Worm (Caenorhabditis elegans) whole organism, young adult: Measurements from ENCODE around the gene anmt-3.

Experiments used
- F57A8.1 ChIP-seq: fragments of 200-800 bp; sonication (Bioruptor generic); optimal IDR thresholded peaks from 2 replicates; lab custom pipeline; 2018; ENCODE audit warnings: mild to moderate bottlenecking, missing genetic modification characterization, moderate library complexity, missing compliant biosample characterization
- ama-1 ChIP-seq, 3 experiments: fragments of 150-350 bp in 1 of 3; sonication (generic microtip) in 2 of 3; optimal IDR thresholded peaks; 2 replicates each; lab custom pipeline; 2014 to 2018; ENCODE audit warnings: missing biosample characterization in 2 of 3, missing genetic modification characterization in 2 of 3, missing genetic modification reagents in 2 of 3
- cebp-2 ChIP-seq: fragments of 200-800 bp; sonication (Bioruptor generic); IDR thresholded peaks from 2 replicates; pipeline ENCODE4 v1.3.6; 2022; ENCODE audit warnings: missing genetic modification characterization, missing compliant biosample characterization
- chd-7 ChIP-seq: sonication (generic microtip); optimal IDR thresholded peaks from 2 replicates; lab custom pipeline; 2016; ENCODE audit warnings: mild to moderate bottlenecking, missing genetic modification characterization, moderate library complexity, missing compliant biosample characterization
- dox-1 ChIP-seq: fragments of 200-800 bp; sonication (Bioruptor generic); IDR thresholded peaks from 2 replicates; pipeline ENCODE4 v1.3.6; 2022; ENCODE audit warnings: missing genetic modification reagents, missing genetic modification characterization, missing compliant biosample characterization
- lir-1 ChIP-seq: fragments of 200-800 bp; sonication (Bioruptor generic); conservative IDR thresholded peaks from 2 replicates; pipeline ENCODE4 v1.3.6; 2022; ENCODE audit warnings: missing genetic modification reagents, missing genetic modification characterization, missing compliant biosample characterization
- lsy-27 ChIP-seq: sonication (generic microtip); optimal IDR thresholded peaks from 2 replicates; lab custom pipeline; 2017; ENCODE audit warnings: missing genetic modification characterization, mild to moderate bottlenecking, missing compliant biosample characterization, antibody characterized with exemption, missing genotype, borderline replicate concordance; ENCODE audit not compliant: insufficient read depth
- madf-8 ChIP-seq: fragments of 200-800 bp; sonication (Bioruptor generic); conservative IDR thresholded peaks from 2 replicates; pipeline ENCODE4 v1.3.6; 2022; ENCODE audit warnings: missing genetic modification reagents, missing genetic modification characterization, missing compliant biosample characterization
- nfyb-1 ChIP-seq: fragments of 200-800 bp; sonication (Bioruptor generic); IDR thresholded peaks from 2 replicates; pipeline ENCODE4 v1.3.6; 2022; ENCODE audit warnings: missing genetic modification reagents, missing genetic modification characterization, missing compliant biosample characterization
- rpc-1 ChIP-seq, 2 experiments: fragments of 150-350 bp in 1 of 2; sonication (generic microtip) in 1 of 2; optimal IDR thresholded peaks; 2 replicates each; lab custom pipeline; 2014 to 2018; ENCODE audit warnings: missing biosample characterization in 1 of 2, missing genetic modification characterization in 1 of 2, missing genetic modification reagents in 1 of 2, missing genotype in 1 of 2
- sea-2 ChIP-seq: fragments of 200-800 bp; sonication (Bioruptor generic); IDR thresholded peaks from 2 replicates; pipeline ENCODE4 v1.3.6; 2022; ENCODE audit warnings: missing genetic modification characterization, missing compliant biosample characterization
- snpc-4 ChIP-seq, 5 experiments: fragments of 150-350 bp in 1 of 5; sonication (generic microtip) in 4 of 5; optimal IDR thresholded peaks; 2 replicates each; lab custom pipeline; 2014 to 2018; ENCODE audit warnings: missing genetic modification characterization in 5 of 5, missing biosample characterization in 3 of 5, antibody characterized with exemption in 2 of 5, mild to moderate bottlenecking in 2 of 5, missing compliant biosample characterization in 2 of 5, missing genotype in 2 of 5, moderate library complexity in 2 of 5, missing genetic modification reagents in 1 of 5
- tbx-9 ChIP-seq: sonication (generic microtip); optimal IDR thresholded peaks from 2 replicates; lab custom pipeline; 2016; ENCODE audit warnings: borderline replicate concordance, missing genetic modification characterization, inconsistent platforms, missing compliant biosample characterization

DNA sequence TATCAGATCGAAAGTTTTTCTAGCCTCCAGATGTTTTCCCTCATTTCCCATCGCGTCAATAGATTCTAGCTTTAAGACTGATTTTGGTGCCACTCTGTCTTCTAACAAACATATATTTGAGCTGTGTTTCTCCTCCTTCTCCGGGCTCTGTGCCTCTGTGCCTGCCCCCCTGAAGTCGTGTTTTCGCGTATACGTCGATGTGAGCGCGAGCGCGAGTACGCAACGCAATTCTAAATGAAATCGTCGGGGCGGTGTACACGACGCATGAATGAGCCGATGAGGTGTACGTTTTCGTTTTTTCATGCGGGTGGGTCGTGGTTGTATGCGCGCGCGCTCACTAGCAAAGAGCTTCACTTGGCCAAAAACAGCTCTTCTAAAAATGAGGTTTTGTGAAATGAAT, 7.8 kb upstream of the anmt-3 start:
- TF ChIP-seq lir-1 (GFP tag; lab: Robert Waterston, UW) (no peak), chd-7 (tag; lab: Kevin White, UChicago) (no peak), lsy-27 (no peak), nfyb-1 (no peak), madf-8 (GFP tag; lab: Robert Waterston, UW) (no peak), F57A8.1 (GFP tag; lab: Kevin White, UChicago) (no peak), snpc-4 (GFP tag; optimal IDR thresholded peaks at IDR 0.05; lab: Kevin White, UChicago) (no peak), snpc-4 (tag; optimal IDR thresholded peaks at IDR 0.05; lab: Kevin White, UChicago) (no peak), dox-1 (GFP tag; lab: Robert Waterston, UW) (no peak; the same call in 1 of the 2 replicates), sea-2 (GFP tag; lab: Robert Waterston, UW) (no peak), ama-1 (optimal IDR thresholded peaks at IDR 0.05; lab: Kevin White, UChicago) (no peak), ama-1 (GFP tag; optimal IDR thresholded peaks at IDR 0.05; lab: Kevin White, UChicago) (no peak), tbx-9 (tag; lab: Kevin White, UChicago) (no peak), cebp-2 (GFP tag; lab: Robert Waterston, UW) (no peak), rpc-1 (optimal IDR thresholded peaks at IDR 0.05; lab: Kevin White, UChicago) (no peak), rpc-1 (tag; optimal IDR thresholded peaks at IDR 0.05; lab: Kevin White, UChicago) (no peak)
